Worm (Caenorhabditis elegans): ENCODE results near the gene F13E6.1.

The F13E6.1 gene

ce11 chrX:10687317-10687716, 10.4 kb upstream of the F13E6.1 start:
- peak; percentile 14 for TF ChIP-seq F13H6.1 (tag; optimal IDR thresholded peaks at IDR 0.05)
- TF ChIP-seq nhr-23 (tag; optimal IDR thresholded peaks at IDR 0.05): no peak
- TF ChIP-seq blmp-1 (tag; optimal IDR thresholded peaks at IDR 0.05; ENCODE audit: insufficient read depth): no peak
- no peak for TF ChIP-seq zag-1 (tag; optimal IDR thresholded peaks at IDR 0.05)
- peak; percentile 21 for TF ChIP-seq ama-1 (optimal IDR thresholded peaks at IDR 0.05)
- peak; percentile 51 for TF ChIP-seq sma-9 (GFP tag; optimal IDR thresholded peaks at IDR 0.05)
- TF ChIP-seq sma-9 (tag; optimal IDR thresholded peaks at IDR 0.05): no peak
- TF ChIP-seq crh-2 (tag; optimal IDR thresholded peaks at IDR 0.05): peak; percentile 11
- TF ChIP-seq fos-1 (tag; optimal IDR thresholded peaks at IDR 0.05): peak; percentile 87
- TF ChIP-seq nhr-10 (tag; optimal IDR thresholded peaks at IDR 0.05): no peak

- TF ChIP-seq ceh-82 (tag; optimal IDR thresholded peaks at IDR 0.05): no peak
- TF ChIP-seq gmeb-1 (tag; optimal IDR thresholded peaks at IDR 0.05): no peak
- TF ChIP-seq lsy-2 (tag; optimal IDR thresholded peaks at IDR 0.05): no peak
- TF ChIP-seq ama-1 (optimal IDR thresholded peaks at IDR 0.05): no peak
- TF ChIP-seq mbf-1 (tag; optimal IDR thresholded peaks at IDR 0.05): no peak
- TF ChIP-seq lin-39 (tag; optimal IDR thresholded peaks at IDR 0.05): no peak
- TF ChIP-seq nhr-12 (tag; optimal IDR thresholded peaks at IDR 0.05): no peak
- TF ChIP-seq egl-27 (tag; optimal IDR thresholded peaks at IDR 0.05): no peak
- TF ChIP-seq sma-3 (GFP tag; optimal IDR thresholded peaks at IDR 0.05): peak; percentile 18
- TF ChIP-seq lin-11 (tag; optimal IDR thresholded peaks at IDR 0.05): no peak
- no peak for TF ChIP-seq sma-9 (GFP tag; optimal IDR thresholded peaks at IDR 0.05)
- TF ChIP-seq sma-9 (tag; optimal IDR thresholded peaks at IDR 0.05): no peak
- no peak for TF ChIP-seq aly-2 (tag; optimal IDR thresholded peaks at IDR 0.05)
- TF ChIP-seq elt-3 (tag; optimal IDR thresholded peaks at IDR 0.05): no peak
- TF ChIP-seq nhr-25 (tag; optimal IDR thresholded peaks at IDR 0.05): peak; percentile 30
- TF ChIP-seq blmp-1 (tag; optimal IDR thresholded peaks at IDR 0.05; ENCODE audit: insufficient read depth): peak; percentile 50
- TF ChIP-seq unc-55 (GFP tag; optimal IDR thresholded peaks at IDR 0.05): no peak
- no peak for TF ChIP-seq mdl-1 (tag; optimal IDR thresholded peaks at IDR 0.05)
- TF ChIP-seq ceh-16 (tag; optimal IDR thresholded peaks at IDR 0.05): no peak
- TF ChIP-seq nhr-10 (tag; optimal IDR thresholded peaks at IDR 0.05): no peak
- TF ChIP-seq fos-1 (tag; optimal IDR thresholded peaks at IDR 0.05): peak; percentile 86
- TF ChIP-seq unc-39 (tag; optimal IDR thresholded peaks at IDR 0.05): no peak
- no peak for TF ChIP-seq nhr-237 (tag; optimal IDR thresholded peaks at IDR 0.05)
- no peak for TF ChIP-seq dmd-4 (tag; optimal IDR thresholded peaks at IDR 0.05)
- no peak for TF ChIP-seq ZK546.5 (tag; optimal IDR thresholded peaks at IDR 0.05)
- TF ChIP-seq nhr-21 (tag; optimal IDR thresholded peaks at IDR 0.05): peak; percentile 2
- TF ChIP-seq C34F6.9 (tag; optimal IDR thresholded peaks at IDR 0.05): no peak
- TF ChIP-seq lin-13 (GFP tag; optimal IDR thresholded peaks at IDR 0.05): no peak
- no peak for TF ChIP-seq skn-1 (tag; optimal IDR thresholded peaks at IDR 0.05)
- no peak for TF ChIP-seq F13H6.1 (tag; optimal IDR thresholded peaks at IDR 0.05)
- no peak for TF ChIP-seq nhr-6 (tag; optimal IDR thresholded peaks at IDR 0.05)
- TF ChIP-seq ztf-1 (GFP tag; conservative IDR thresholded peaks at IDR 0.05): no peak
- TF ChIP-seq unc-62 (GFP tag; optimal IDR thresholded peaks at IDR 0.05): no peak
- no peak for TF ChIP-seq crh-2 (tag; optimal IDR thresholded peaks at IDR 0.05)
- no peak for TF ChIP-seq ztf-11 (tag; optimal IDR thresholded peaks at IDR 0.05)
- TF ChIP-seq R02D3.7 (tag; optimal IDR thresholded peaks at IDR 0.05): no peak
- TF ChIP-seq ztf-4 (tag; optimal IDR thresholded peaks at IDR 0.05): no peak
- TF ChIP-seq mab-5 (tag; optimal IDR thresholded peaks at IDR 0.05): no peak
Measured at ce11 chrX:10686487-10686886, 9.6 kb upstream of the F13E6.1 start.

ce11 chrX:10684533-10684932, 7.6 kb upstream of the F13E6.1 start:
- no peak for TF ChIP-seq nhr-11 (tag; optimal IDR thresholded peaks at IDR 0.05)
- no peak for TF ChIP-seq unc-55 (GFP tag; optimal IDR thresholded peaks at IDR 0.05)
- no peak for TF ChIP-seq ztf-11 (tag; optimal IDR thresholded peaks at IDR 0.05)
- no peak for TF ChIP-seq nhr-77 (tag; optimal IDR thresholded peaks at IDR 0.05)
- no peak for TF ChIP-seq unc-62 (GFP tag; optimal IDR thresholded peaks at IDR 0.05)
- no peak for TF ChIP-seq nhr-10 (tag; optimal IDR thresholded peaks at IDR 0.05)
- TF ChIP-seq fos-1 (tag; optimal IDR thresholded peaks at IDR 0.05): peak; percentile 92
- no peak for TF ChIP-seq nhr-12 (tag; optimal IDR thresholded peaks at IDR 0.05)
- peak; percentile 86 for TF ChIP-seq crh-2 (tag; optimal IDR thresholded peaks at IDR 0.05)
- peak in 1 of 2 experiments; percentile 62 for TF ChIP-seq lsy-2 (tag; optimal IDR thresholded peaks at IDR 0.05)
- no peak for TF ChIP-seq nhr-23 (tag; optimal IDR thresholded peaks at IDR 0.05)
- no peak for TF ChIP-seq R02D3.7 (tag; optimal IDR thresholded peaks at IDR 0.05)
- TF ChIP-seq snpc-4 (tag; optimal IDR thresholded peaks at IDR 0.05): no peak
- TF ChIP-seq dmd-4 (tag; optimal IDR thresholded peaks at IDR 0.05): no peak
- TF ChIP-seq lin-13 (GFP tag; optimal IDR thresholded peaks at IDR 0.05): no peak
- TF ChIP-seq ZK546.5 (tag; optimal IDR thresholded peaks at IDR 0.05): no peak
- peak; percentile 1 for TF ChIP-seq ama-1 (optimal IDR thresholded peaks at IDR 0.05)
- TF ChIP-seq ztf-4 (tag; optimal IDR thresholded peaks at IDR 0.05): peak; percentile 12
- peak; percentile 19 for TF ChIP-seq blmp-1 (tag; optimal IDR thresholded peaks at IDR 0.05; ENCODE audit: insufficient read depth)
- TF ChIP-seq peb-1 (tag; optimal IDR thresholded peaks at IDR 0.05): no peak
- no peak for TF ChIP-seq skn-1 (tag; optimal IDR thresholded peaks at IDR 0.05)
- no peak for TF ChIP-seq mbf-1 (tag; optimal IDR thresholded peaks at IDR 0.05)
- TF ChIP-seq lin-39 (tag; optimal IDR thresholded peaks at IDR 0.05): no peak
- TF ChIP-seq mab-5 (tag; optimal IDR thresholded peaks at IDR 0.05): no peak
- TF ChIP-seq nhr-237 (tag; optimal IDR thresholded peaks at IDR 0.05): no peak
- TF ChIP-seq elt-1 (tag; optimal IDR thresholded peaks at IDR 0.05): no peak
- no peak for TF ChIP-seq egl-27 (tag; optimal IDR thresholded peaks at IDR 0.05)
- TF ChIP-seq elt-3 (tag; optimal IDR thresholded peaks at IDR 0.05): no peak
- TF ChIP-seq nhr-129 (tag; optimal IDR thresholded peaks at IDR 0.05): peak; percentile 84
- no peak for TF ChIP-seq unc-39 (tag; optimal IDR thresholded peaks at IDR 0.05)
- TF ChIP-seq Y55F3AM.14 (GFP tag; optimal IDR thresholded peaks at IDR 0.05): no peak
- TF ChIP-seq C34F6.9 (tag; optimal IDR thresholded peaks at IDR 0.05): peak; percentile 39
- peak; percentile 75 for TF ChIP-seq F13H6.1 (tag; optimal IDR thresholded peaks at IDR 0.05)
- peak; percentile 54 for TF ChIP-seq nhr-6 (tag; optimal IDR thresholded peaks at IDR 0.05)
- no peak for TF ChIP-seq ztf-1 (GFP tag; conservative IDR thresholded peaks at IDR 0.05)

Data from whole organism, L2 larva.